Fruit fly (Drosophila melanogaster) whole organism, embryonic: ENCODE results near the gene CG2865.
A peak's percentile ranks its signal among the peaks of the same experiment; 100 is the strongest.

ENCODE experiments used
- Atf6 ChIP-seq: fragments of 200-800 bp; sonication (Bioruptor generic); IDR thresholded peaks from 2 replicates; pipeline ENCODE4 v1.3.6; 2022; ENCODE audit warnings: missing biosample characterization, missing genetic modification characterization
- BEAF-32 ChIP-seq: fragments of 200-800 bp; sonication (Bioruptor generic); optimal IDR thresholded peaks from 3 replicates; lab custom pipeline; 2017; ENCODE audit warnings: missing biosample characterization, missing genetic modification characterization, mild to moderate bottlenecking, moderate library complexity, missing genetic modification reagents
- CG10274 ChIP-seq: fragments of 200-800 bp; sonication (Bioruptor generic); optimal IDR thresholded peaks from 3 replicates; lab custom pipeline; 2017; ENCODE audit warnings: missing biosample characterization, mild to moderate bottlenecking, missing genetic modification characterization
- CG10543 ChIP-seq: fragments of 200-800 bp; sonication (Bioruptor generic); optimal IDR thresholded peaks from 3 replicates; lab custom pipeline; 2017; ENCODE audit warnings: missing biosample characterization, mild to moderate bottlenecking, missing genetic modification characterization, moderate library complexity
- CG11247 ChIP-seq: fragments of 200-800 bp; sonication (Bioruptor generic); IDR thresholded peaks from 2 replicates; pipeline ENCODE4 v1.3.6; 2022; ENCODE audit warnings: missing biosample characterization, missing genetic modification characterization
- CG12155 ChIP-seq: fragments of 200-800 bp; sonication (Bioruptor generic); optimal IDR thresholded peaks from 3 replicates; lab custom pipeline; 2016; ENCODE audit warnings: missing biosample characterization, missing genetic modification characterization
- CG1602 ChIP-seq: fragments of 200-800 bp; sonication (Bioruptor generic); optimal IDR thresholded peaks from 3 replicates; lab custom pipeline; 2016; ENCODE audit warnings: missing biosample characterization, missing genetic modification characterization
- CG18599 ChIP-seq: fragments of 200-800 bp; sonication (Bioruptor generic); optimal IDR thresholded peaks from 3 replicates; lab custom pipeline; 2017; ENCODE audit warnings: missing biosample characterization, missing genetic modification characterization, mild to moderate bottlenecking, moderate library complexity, missing genetic modification reagents
- CG3163 ChIP-seq: fragments of 200-800 bp; sonication (Bioruptor generic); optimal IDR thresholded peaks from 3 replicates; lab custom pipeline; 2016; ENCODE audit warnings: missing biosample characterization, missing genetic modification characterization
- CG34376 ChIP-seq: fragments of 200-800 bp; sonication (Bioruptor generic); optimal IDR thresholded peaks from 2 replicates; lab custom pipeline; 2018; ENCODE audit warnings: missing biosample characterization, mild to moderate bottlenecking, missing genetic modification characterization
- CG34422 ChIP-seq: fragments of 200-800 bp; sonication (Bioruptor generic); IDR thresholded peaks from 3 replicates; pipeline ENCODE4 v1.3.6; 2022; ENCODE audit warnings: missing biosample characterization, missing genetic modification characterization
- CG6765 ChIP-seq: fragments of 200-800 bp; sonication (Bioruptor generic); optimal IDR thresholded peaks from 3 replicates; lab custom pipeline; 2017; ENCODE audit warnings: missing biosample characterization, mild to moderate bottlenecking, missing genetic modification characterization
- CG8290 ChIP-seq, 3 experiments: fragments of 200-800 bp; sonication (Bioruptor generic); optimal IDR thresholded peaks; 2 replicates each; lab custom pipeline; 2016 to 2019; ENCODE audit warnings: missing biosample characterization in 3 of 3, missing genetic modification characterization in 3 of 3, mild to moderate bottlenecking in 2 of 3, moderate library complexity in 1 of 3
- CG9932 ChIP-seq: fragments of 200-800 bp; sonication (Bioruptor generic); IDR thresholded peaks from 2 replicates; pipeline ENCODE4 v1.3.6; 2022; ENCODE audit warnings: missing biosample characterization, missing genetic modification characterization
- Dbx ChIP-seq: fragments of 200-800 bp; sonication (Bioruptor generic); IDR thresholded peaks from 3 replicates; pipeline ENCODE4 v1.3.6; 2022; ENCODE audit warnings: missing biosample characterization, missing genetic modification characterization
- Drgx ChIP-seq: fragments of 200-800 bp; sonication (Bioruptor generic); IDR thresholded peaks from 2 replicates; pipeline ENCODE4 v1.3.6; 2022; ENCODE audit warnings: missing biosample characterization, missing genetic modification characterization
- GATAe ChIP-seq: fragments of 200-800 bp; sonication (Bioruptor generic); conservative IDR thresholded peaks from 2 replicates; pipeline ENCODE4 v1.3.6; 2022; ENCODE audit warnings: missing biosample characterization, missing genetic modification characterization
- Hey ChIP-seq: fragments of 200-800 bp; sonication (Bioruptor generic); optimal IDR thresholded peaks from 3 replicates; lab custom pipeline; 2018; ENCODE audit warnings: missing biosample characterization, mild to moderate bottlenecking, missing genetic modification characterization
- Lpt ChIP-seq: fragments of >200 bp; optimal IDR thresholded peaks from 2 replicates; lab custom pipeline; 2018; ENCODE audit warnings: missing biosample characterization, missing genetic modification characterization
- Med ChIP-seq: fragments of 200-800 bp; sonication (Bioruptor generic); peaks from one replicate; lab custom pipeline; 2016; ENCODE audit warnings: missing biosample characterization, missing genetic modification characterization, mild to moderate bottlenecking, inconsistent platforms, moderate library complexity
- Meics ChIP-seq: fragments of 200-800 bp; sonication (Bioruptor generic); optimal IDR thresholded peaks from 2 replicates; lab custom pipeline; 2017; ENCODE audit warnings: missing biosample characterization, mild to moderate bottlenecking, missing genetic modification characterization
- NC2α ChIP-seq: fragments of 200-800 bp; sonication (Bioruptor generic); optimal IDR thresholded peaks from 2 replicates; lab custom pipeline; 2016; ENCODE audit warnings: missing biosample characterization, missing genetic modification characterization
- Nf-YA ChIP-seq: fragments of 200-800 bp; sonication (Bioruptor generic); IDR thresholded peaks from 2 replicates; pipeline ENCODE4 v1.3.6; 2022; ENCODE audit warnings: missing biosample characterization, missing genetic modification characterization
- Nf-YC ChIP-seq: fragments of 200-800 bp; optimal IDR thresholded peaks from 3 replicates; lab custom pipeline; 2019; ENCODE audit warnings: missing biosample characterization, mild to moderate bottlenecking, missing genetic modification characterization, moderate library complexity
- Oaz ChIP-seq: fragments of 200-800 bp; sonication (Bioruptor generic); IDR thresholded peaks from 2 replicates; pipeline ENCODE4 v1.3.6; 2022; ENCODE audit warnings: missing biosample characterization, missing genetic modification characterization
- Pdp1 ChIP-seq, 2 experiments: fragments of 200-800 bp; sonication (Bioruptor generic); optimal IDR thresholded peaks; 3 replicates each; lab custom pipeline; 2016; ENCODE audit warnings: missing biosample characterization in 2 of 2, missing genetic modification characterization in 2 of 2, mild to moderate bottlenecking in 1 of 2, moderate library complexity in 1 of 2
- bowl ChIP-seq: fragments of 200-800 bp; sonication (Bioruptor generic); IDR thresholded peaks from 2 replicates; pipeline ENCODE4 v1.3.6; 2022; ENCODE audit warnings: missing biosample characterization, missing genetic modification characterization
- caup ChIP-seq: fragments of 200-800 bp; sonication (Bioruptor generic); optimal IDR thresholded peaks from 3 replicates; lab custom pipeline; 2017; ENCODE audit warnings: missing biosample characterization, mild to moderate bottlenecking, missing genetic modification characterization, moderate library complexity; ENCODE audit not compliant: severe bottlenecking
- cg ChIP-seq: fragments of 200-800 bp; sonication (Bioruptor generic); optimal IDR thresholded peaks from 3 replicates; lab custom pipeline; 2019; ENCODE audit warnings: missing biosample characterization, mild to moderate bottlenecking, missing genetic modification characterization, moderate library complexity
- crol ChIP-seq: fragments of 200-800 bp; sonication (Bioruptor generic); IDR thresholded peaks from 2 replicates; pipeline ENCODE4 v1.3.6; 2022; ENCODE audit warnings: missing biosample characterization, missing genetic modification characterization
- cwo ChIP-seq: fragments of 200-800 bp; sonication (Bioruptor generic); optimal IDR thresholded peaks from 3 replicates; lab custom pipeline; 2017; ENCODE audit warnings: missing biosample characterization, missing genetic modification characterization, mild to moderate bottlenecking, moderate library complexity, missing genetic modification reagents
- dan ChIP-seq: fragments of 200-800 bp; sonication (Bioruptor generic); IDR thresholded peaks from 2 replicates; pipeline ENCODE4 v1.3.6; 2022; ENCODE audit warnings: missing biosample characterization, missing genetic modification characterization
- exex ChIP-seq: fragments of 200-800 bp; sonication (Bioruptor generic); optimal IDR thresholded peaks from 4 replicates; lab custom pipeline; 2018; ENCODE audit warnings: missing biosample characterization, mild to moderate bottlenecking, missing genetic modification characterization, moderate library complexity
- ftz-f1 ChIP-seq: fragments of 200-800 bp; sonication (Bioruptor generic); optimal IDR thresholded peaks from 2 replicates; lab custom pipeline; 2016; ENCODE audit warnings: missing biosample characterization, missing genetic modification characterization
- gem ChIP-seq: fragments of 200-800 bp; sonication (Bioruptor generic); optimal IDR thresholded peaks from 2 replicates; lab custom pipeline; 2019; ENCODE audit warnings: missing biosample characterization, mild to moderate bottlenecking, missing genetic modification characterization, moderate library complexity
- grn ChIP-seq: fragments of 200-800 bp; sonication (Bioruptor generic); optimal IDR thresholded peaks from 3 replicates; lab custom pipeline; 2017; ENCODE audit warnings: missing biosample characterization, missing genetic modification characterization
- ind ChIP-seq: fragments of 200-800 bp; sonication (Bioruptor generic); optimal IDR thresholded peaks from 3 replicates; lab custom pipeline; 2016; ENCODE audit warnings: missing biosample characterization, missing genetic modification characterization
- jing ChIP-seq: fragments of 200-800 bp; sonication (Bioruptor generic); optimal IDR thresholded peaks from 2 replicates; lab custom pipeline; 2018; ENCODE audit warnings: missing biosample characterization, mild to moderate bottlenecking, missing genetic modification characterization
- mirr ChIP-seq: fragments of 200-800 bp; sonication (Bioruptor generic); optimal IDR thresholded peaks from 3 replicates; lab custom pipeline; 2018; ENCODE audit warnings: missing biosample characterization, mild to moderate bottlenecking, missing genetic modification characterization
- nerfin-2 ChIP-seq: fragments of 200-800 bp; sonication (Bioruptor generic); IDR thresholded peaks from 2 replicates; pipeline ENCODE4 v1.3.6; 2022; ENCODE audit warnings: missing biosample characterization, missing genetic modification characterization; ENCODE audit not compliant: partially characterized antibody
- peb ChIP-seq: fragments of 200-800 bp; sonication (Bioruptor generic); IDR thresholded peaks from 2 replicates; pipeline ENCODE4 v1.3.6; 2022; ENCODE audit warnings: missing biosample characterization, missing genetic modification characterization
- pfk ChIP-seq: fragments of 200-800 bp; sonication (Bioruptor generic); optimal IDR thresholded peaks from 2 replicates; lab custom pipeline; 2018; ENCODE audit warnings: missing biosample characterization, mild to moderate bottlenecking, missing genetic modification characterization, moderate library complexity
- sd ChIP-seq: fragments of 200-800 bp; sonication (Bioruptor generic); optimal IDR thresholded peaks from 3 replicates; lab custom pipeline; 2018; ENCODE audit warnings: missing biosample characterization, mild to moderate bottlenecking, missing genetic modification characterization, moderate library complexity
- sug ChIP-seq: fragments of 200-800 bp; optimal IDR thresholded peaks from 2 replicates; lab custom pipeline; 2019; ENCODE audit warnings: missing biosample characterization, mild to moderate bottlenecking, missing genetic modification characterization, moderate library complexity
- vvl ChIP-seq: fragments of 200-800 bp; sonication (Bioruptor generic); IDR thresholded peaks from 2 replicates; pipeline ENCODE4 v1.3.6; 2022; ENCODE audit warnings: missing biosample characterization, missing genetic modification characterization
- zfh1 ChIP-seq: fragments of 200-800 bp; sonication (Bioruptor generic); IDR thresholded peaks from 3 replicates; pipeline ENCODE4 v1.3.6; 2022; ENCODE audit warnings: missing biosample characterization, missing genetic modification characterization

CG2865 gene

DNA sequence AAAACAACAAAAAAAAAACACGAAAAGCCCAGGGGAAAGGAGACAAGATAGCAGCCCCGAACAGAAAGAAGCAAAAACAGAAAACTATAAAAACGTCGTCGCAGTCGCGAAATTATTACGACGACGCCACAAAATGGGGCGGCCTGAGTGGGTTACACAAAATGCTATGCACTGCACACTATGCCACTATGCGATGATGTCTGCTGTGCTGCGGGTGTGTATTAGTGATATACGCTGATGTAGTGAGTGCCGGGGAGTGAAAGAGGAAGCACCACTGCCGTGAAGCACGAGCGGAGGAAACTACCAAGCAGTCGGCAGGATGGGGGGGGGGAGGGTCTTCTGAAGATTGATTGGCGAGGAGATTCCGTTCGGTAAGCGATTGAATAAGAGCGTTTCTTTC lies 6.2 kb downstream of the CG2865 start (continued):
- TF ChIP-seq CG1602 (no peak), peb (no peak), ind (GFP tag; lab: Kevin White, UChicago) (no peak), Pdp1 (GFP tag; optimal IDR thresholded peaks at IDR 0.05; lab: Kevin White, UChicago) (peak in 1 of 2 experiments; percentile 51), CG10274 (GFP tag; lab: Kevin White, UChicago) (no peak), Dbx (GFP tag; lab: Robert Waterston, UW) (no peak), CG6765 (no peak), CG3163 (GFP tag; lab: Kevin White, UChicago) (no peak), Lpt (GFP tag; lab: Kevin White, UChicago) (no peak), Oaz (GFP tag; lab: Robert Waterston, UW) (no peak), Atf6 (no peak), dan (GFP tag; lab: Robert Waterston, UW) (no peak), NC2α (GFP tag; lab: Kevin White, UChicago) (no peak), gem (tag; lab: Kevin White, UChicago) (no peak), pfk (GFP tag; lab: Kevin White, UChicago) (no peak), Drgx (GFP tag; lab: Robert Waterston, UW) (peak; percentile 16; the same call in 1 of the 2 replicates), BEAF-32 (GFP tag; lab: Kevin White, UChicago) (no peak), jing (GFP tag; lab: Kevin White, UChicago) (no peak), CG34422 (GFP tag; lab: Robert Waterston, UW) (no peak), vvl (no peak), zfh1 (0 out of 3 replicates have a peak, but pooled peaks have one; percentile 8), cg (GFP tag; lab: Kevin White, UChicago) (peak; percentile 15)

DNA sequence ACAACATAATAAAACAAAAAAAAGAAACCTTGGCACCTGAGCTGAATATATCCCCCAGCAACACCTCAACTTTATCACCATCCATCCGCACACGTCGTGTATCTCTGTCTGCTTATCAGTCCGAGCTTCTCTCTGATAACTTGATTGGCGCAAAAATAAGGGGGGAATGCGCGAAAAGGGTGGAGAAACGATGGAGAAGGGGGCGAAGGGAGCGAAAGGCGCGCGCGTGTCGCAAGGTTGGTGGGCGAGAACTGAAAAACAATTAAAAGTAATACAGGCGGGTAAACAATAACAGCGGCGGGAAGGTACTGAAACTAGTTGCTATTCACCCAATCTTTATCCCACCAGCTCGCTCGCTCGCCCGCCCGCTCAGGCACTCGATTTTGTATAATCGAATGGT lies 7.0 kb downstream of the CG2865 start:
- TF ChIP-seq CG18599 (GFP tag; lab: Kevin White, UChicago) (peak; percentile 26), grn (GFP tag; lab: Kevin White, UChicago) (peak; percentile 38), CG11247 (GFP tag; lab: Robert Waterston, UW) (no peak), sug (peak; percentile 82), exex (tag; lab: Kevin White, UChicago) (peak; percentile 90), Drgx (GFP tag; lab: Robert Waterston, UW) (no peak), bowl (GFP tag; lab: Robert Waterston, UW) (no peak), Hey (tag; lab: Kevin White, UChicago) (peak; percentile 98), Nf-YC (tag; lab: Kevin White, UChicago) (peak; percentile 13), Meics (GFP tag; lab: Kevin White, UChicago) (no peak), Med (GFP tag; lab: Kevin White, UChicago) (peak; percentile 61), CG34376 (peak; percentile 45), CG9932 (GFP tag; lab: Robert Waterston, UW) (0 out of 2 replicates have a peak, but pooled peaks have one; percentile 14), crol (peak; percentile 83), cwo (GFP tag; lab: Kevin White, UChicago) (peak; percentile 59), sd (tag; lab: Kevin White, UChicago) (peak; percentile 18), CG12155 (GFP tag; lab: Kevin White, UChicago) (no peak), nerfin-2 (no peak), mirr (peak; percentile 62), CG8290 (GFP tag; optimal IDR thresholded peaks at IDR 0.05; lab: Kevin White, UChicago) (no peak), CG8290 (tag; optimal IDR thresholded peaks at IDR 0.05; lab: Kevin White, UChicago) (peak in 1 of 2 experiments; percentile 10), CG10543 (GFP tag; lab: Kevin White, UChicago) (peak; percentile 28), GATAe (GFP tag; lab: Robert Waterston, UW) (peak; percentile 85), caup (GFP tag; lab: Kevin White, UChicago) (peak; percentile 22), ftz-f1 (GFP tag; lab: Kevin White, UChicago) (peak; percentile 70), Nf-YA (no peak)
- TF ChIP-seq, all 482 proteins: peak for 18
